Fruit fly (Drosophila melanogaster): Measurements from ENCODE around the gene Vha55.

The Vha55 gene

DNA sequence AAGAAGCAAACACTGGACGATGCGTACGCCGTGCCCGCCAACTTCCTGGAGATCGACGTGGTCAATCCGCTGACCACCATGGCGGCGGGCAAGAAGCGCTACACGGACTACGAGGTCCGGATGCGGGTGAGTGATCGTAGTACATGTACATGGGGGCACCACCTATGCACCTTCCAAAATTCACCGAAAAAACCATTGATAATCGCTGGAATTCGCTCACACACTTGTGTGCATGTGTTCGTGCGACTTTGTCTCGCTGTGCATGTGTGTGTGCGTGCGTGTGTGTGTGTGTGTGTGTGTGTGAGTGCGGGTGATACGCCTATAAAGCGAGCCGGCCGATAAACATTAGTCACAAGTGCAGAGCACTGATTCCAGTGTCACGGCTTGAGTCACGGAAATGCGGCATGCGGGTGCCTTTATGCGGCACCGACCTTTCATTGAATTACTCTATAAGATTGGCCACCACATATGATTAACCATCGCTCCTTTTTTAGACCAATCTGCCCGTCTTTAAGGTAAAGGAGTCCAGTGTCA, 833 bp upstream of the Vha55 start:
- no peak for TF ChIP-seq Myc (optimal IDR thresholded peaks at IDR 0.05)
- no peak for TF ChIP-seq insv (optimal IDR thresholded peaks at IDR 0.05)
- no peak for TF ChIP-seq Sin3A (optimal IDR thresholded peaks at IDR 0.05)
- no peak for TF ChIP-seq psq (optimal IDR thresholded peaks at IDR 0.05)
- TF ChIP-seq h (optimal IDR thresholded peaks at IDR 0.05): no peak
- TF ChIP-seq ttk (optimal IDR thresholded peaks at IDR 0.05): no peak

- TF ChIP-seq Myc (optimal IDR thresholded peaks at IDR 0.05): no peak
- TF ChIP-seq psq (optimal IDR thresholded peaks at IDR 0.05): peak; percentile 86
These were observed 801 bp downstream of the Vha55 start for dm6 chr3R:12626674-12627382.

DNA sequence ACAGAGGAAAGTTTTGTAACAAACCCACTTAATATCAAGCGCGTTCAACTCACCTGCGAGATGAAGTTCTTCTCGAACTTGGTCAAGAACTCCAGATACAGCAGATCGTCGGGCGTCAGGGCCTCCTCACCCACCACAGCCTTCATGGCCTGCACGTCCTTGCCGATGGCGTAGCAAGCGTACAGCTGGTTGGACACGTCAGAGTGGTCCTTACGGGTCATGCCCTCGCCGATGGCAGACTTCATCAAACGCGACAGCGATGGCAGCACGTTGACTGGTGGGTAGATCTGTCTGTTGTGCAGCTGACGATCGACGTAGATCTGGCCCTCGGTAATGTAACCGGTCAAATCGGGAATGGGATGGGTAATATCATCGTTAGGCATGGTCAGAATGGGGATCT, 2.7 kb downstream of the Vha55 start:
- TF ChIP-seq Myc (optimal IDR thresholded peaks at IDR 0.05): no peak
- TF ChIP-seq h (optimal IDR thresholded peaks at IDR 0.05): no peak
- no peak for TF ChIP-seq ttk (optimal IDR thresholded peaks at IDR 0.05)
- TF ChIP-seq psq (optimal IDR thresholded peaks at IDR 0.05): no peak
- TF ChIP-seq insv (optimal IDR thresholded peaks at IDR 0.05): no peak
- no peak for TF ChIP-seq Sin3A (optimal IDR thresholded peaks at IDR 0.05)

DNA sequence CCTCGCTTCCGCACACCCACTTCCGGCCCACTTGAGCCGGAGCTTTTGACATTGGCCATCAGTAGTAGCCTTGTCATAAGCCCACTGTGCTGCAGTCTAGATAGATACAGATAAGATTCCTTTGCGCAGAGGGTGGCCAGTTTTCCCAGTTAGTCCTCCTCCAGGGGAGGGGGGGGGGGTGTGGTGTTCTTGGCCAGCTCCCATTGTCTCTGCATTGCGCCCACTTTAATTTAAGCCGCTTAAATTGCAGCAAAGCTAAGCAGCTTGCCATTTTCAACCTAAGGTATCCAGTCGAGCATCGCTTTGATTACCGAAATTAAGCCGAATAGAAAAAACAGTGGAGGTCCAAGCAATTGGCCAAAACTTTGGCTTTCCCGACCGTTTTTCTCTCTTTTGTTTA, 4.9 kb downstream of the Vha55 start:
- TF ChIP-seq h (optimal IDR thresholded peaks at IDR 0.05) (no peak), Sin3A (optimal IDR thresholded peaks at IDR 0.05) (no peak), psq (optimal IDR thresholded peaks at IDR 0.05) (no peak), ttk (optimal IDR thresholded peaks at IDR 0.05) (no peak), insv (optimal IDR thresholded peaks at IDR 0.05) (no peak), Myc (optimal IDR thresholded peaks at IDR 0.05) (no peak)

DNA sequence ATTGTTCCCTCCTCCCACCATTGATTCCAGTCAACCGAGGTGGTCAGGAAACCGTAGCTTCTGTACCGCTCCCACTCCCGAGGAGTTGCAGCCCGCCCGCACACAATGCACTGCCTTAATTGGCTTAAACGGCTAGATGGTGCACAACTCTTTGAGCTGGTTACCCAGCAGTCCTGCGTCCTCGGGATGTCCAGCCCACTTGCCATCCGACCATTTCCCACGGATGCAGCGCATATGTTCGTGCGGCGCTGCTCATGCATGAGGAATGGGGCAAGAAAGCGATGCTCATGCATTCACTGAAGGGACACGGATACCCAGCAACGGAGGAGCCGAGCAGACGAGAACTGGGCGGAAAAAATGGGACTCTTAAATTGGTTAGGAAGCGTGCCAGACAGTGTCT, 12.1 kb downstream of the Vha55 start:
- no peak for TF ChIP-seq psq (optimal IDR thresholded peaks at IDR 0.05)
- TF ChIP-seq Sin3A (optimal IDR thresholded peaks at IDR 0.05): no peak
- no peak for TF ChIP-seq insv (optimal IDR thresholded peaks at IDR 0.05)
- TF ChIP-seq Myc (optimal IDR thresholded peaks at IDR 0.05): no peak
- TF ChIP-seq h (optimal IDR thresholded peaks at IDR 0.05): no peak
- TF ChIP-seq ttk (optimal IDR thresholded peaks at IDR 0.05): no peak

dm6 chr3R:12611973-12612372, 15.7 kb downstream of the Vha55 start:
- TF ChIP-seq ttk (optimal IDR thresholded peaks at IDR 0.05) (no peak), psq (optimal IDR thresholded peaks at IDR 0.05) (no peak)

DNA sequence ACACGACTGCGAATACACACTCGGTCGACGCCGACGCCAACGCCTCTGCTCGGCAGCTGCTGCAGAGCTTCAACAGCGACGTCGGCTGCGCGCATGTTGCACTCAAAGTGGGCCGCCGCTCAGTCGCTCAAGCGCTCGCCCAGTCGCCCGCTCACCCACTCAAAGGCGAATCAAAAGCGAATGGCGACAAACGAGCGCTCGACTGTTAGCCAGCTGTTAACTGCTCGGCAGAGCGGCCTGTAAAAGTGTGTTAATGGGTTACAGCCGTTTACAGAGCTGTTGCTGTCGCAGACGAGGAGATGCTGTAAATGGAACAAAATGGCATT, 31.8 kb downstream of the Vha55 start:
- TF ChIP-seq Sin3A (optimal IDR thresholded peaks at IDR 0.05): no peak
- TF ChIP-seq psq (optimal IDR thresholded peaks at IDR 0.05): no peak
- no peak for TF ChIP-seq Myc (optimal IDR thresholded peaks at IDR 0.05)
- no peak for TF ChIP-seq insv (optimal IDR thresholded peaks at IDR 0.05)
- no peak for TF ChIP-seq h (optimal IDR thresholded peaks at IDR 0.05)
- no peak for TF ChIP-seq ttk (optimal IDR thresholded peaks at IDR 0.05)

- no peak for TF ChIP-seq psq (optimal IDR thresholded peaks at IDR 0.05)
- no peak for TF ChIP-seq insv (optimal IDR thresholded peaks at IDR 0.05)
- no peak for TF ChIP-seq Myc (optimal IDR thresholded peaks at IDR 0.05)
- no peak for TF ChIP-seq h (optimal IDR thresholded peaks at IDR 0.05)
- no peak for TF ChIP-seq ttk (optimal IDR thresholded peaks at IDR 0.05)
These were observed 32.3 kb downstream of the Vha55 start, which contains the start of gene Octbeta2R for dm6 chr3R:12595187-12595889. Octbeta2R (minus strand) TSS chr3R:12595725.

DNA sequence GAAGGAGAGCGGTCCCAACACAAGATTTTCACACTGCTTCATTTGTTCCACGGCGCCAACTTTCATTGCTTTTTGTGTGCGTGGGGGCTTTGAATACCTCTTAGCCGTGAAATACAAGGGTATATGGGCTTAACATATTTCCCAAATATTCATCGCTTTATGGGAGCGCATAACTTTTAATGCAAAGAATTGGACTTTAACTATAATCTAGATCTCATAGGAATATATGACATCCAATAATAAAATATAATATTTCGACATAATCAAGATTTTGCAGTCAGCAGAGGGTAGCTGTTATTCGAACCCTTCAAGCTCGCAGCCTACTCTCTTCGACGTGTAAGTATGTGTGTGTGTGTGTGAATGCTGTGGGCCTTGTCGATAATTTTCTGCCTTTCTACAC, 36.0 kb downstream of the Vha55 start:
- TF ChIP-seq psq (optimal IDR thresholded peaks at IDR 0.05): no peak
